Fruit fly (Drosophila melanogaster): ENCODE results near the gene bchs.
A peak's percentile ranks its signal among the peaks of the same experiment; 100 is the strongest.

bchs gene

DNA sequence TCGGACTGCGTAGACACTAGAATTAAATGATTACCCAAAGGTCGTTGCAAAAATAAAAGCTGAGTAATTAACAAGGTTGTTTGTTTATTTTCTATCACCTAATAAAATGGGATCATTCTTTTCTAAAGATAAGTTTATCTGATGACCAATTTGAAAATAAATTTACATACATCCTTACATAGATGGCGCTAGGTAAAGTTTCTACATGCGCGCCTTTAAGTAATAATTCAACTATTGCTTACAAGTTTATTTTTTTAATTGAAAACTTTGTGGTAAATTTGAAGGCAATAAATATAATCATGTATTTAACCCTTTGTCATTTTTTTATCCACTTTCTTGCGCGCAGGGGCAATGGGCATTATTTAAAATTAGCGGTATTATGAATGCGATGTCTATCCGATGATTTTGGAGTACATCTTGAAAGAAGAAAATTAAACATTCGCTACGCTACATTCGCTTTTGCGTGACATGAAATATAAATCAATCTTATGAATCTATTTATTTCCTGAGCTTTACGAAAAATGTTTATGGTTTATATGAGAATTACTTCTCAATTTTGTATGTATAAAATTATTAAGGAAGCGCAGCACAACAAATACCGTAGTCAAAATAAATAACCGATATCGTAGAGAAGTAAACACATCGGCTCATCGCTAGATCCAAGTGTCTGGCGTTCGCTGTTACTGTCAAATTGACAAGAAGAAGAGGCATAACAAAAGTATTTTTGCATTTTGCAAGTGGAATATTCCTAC is 42.0 kb downstream of the bchs start, which contains the start of gene CG9044 (continued):
- TF ChIP-seq CG12299 (tag; optimal IDR thresholded peaks at IDR 0.05) (peak; percentile 19), ssp (GFP tag; IDR thresholded peaks at IDR 0.05) (peak; percentile 42), abd-A (tag; optimal IDR thresholded peaks at IDR 0.05) (no peak), p53 (GFP tag; optimal IDR thresholded peaks at IDR 0.05) (no peak), CG1233 (GFP tag; optimal IDR thresholded peaks at IDR 0.05) (peak; percentile 39), ato (GFP tag; IDR thresholded peaks at IDR 0.05; ENCODE audit: partially characterized antibody) (peak; percentile 81), br (optimal IDR thresholded peaks at IDR 0.05) (no peak), Ada2b (GFP tag; IDR thresholded peaks at IDR 0.05) (peak; percentile 45; the same call in 1 of the 2 replicates), CG13287 (GFP tag; IDR thresholded peaks at IDR 0.05; ENCODE audit: partially characterized antibody) (peak; percentile 91), Jarid2 (GFP tag; optimal IDR thresholded peaks at IDR 0.05) (no peak), scrt (GFP tag; optimal IDR thresholded peaks at IDR 0.05) (no peak), Bteb2 (GFP tag; optimal IDR thresholded peaks at IDR 0.05) (peak; percentile 57), Hr39 (optimal IDR thresholded peaks at IDR 0.05) (no peak), CG13424 (tag; optimal IDR thresholded peaks at IDR 0.05) (peak; percentile 57), CG1024 (GFP tag; IDR thresholded peaks at IDR 0.05) (no peak), prd (optimal IDR thresholded peaks at IDR 0.05) (no peak), prd (GFP tag; IDR thresholded peaks at IDR 0.05) (peak; percentile 60), Elba2 (GFP tag; optimal IDR thresholded peaks at IDR 0.05) (peak; percentile 46), CG7786 (GFP tag; optimal IDR thresholded peaks at IDR 0.05) (peak; percentile 57), wek (GFP tag; optimal IDR thresholded peaks at IDR 0.05) (no peak), klu (GFP tag; IDR thresholded peaks at IDR 0.05) (peak; percentile 42; the same call in 1 of the 2 replicates), CG3281 (GFP tag; optimal IDR thresholded peaks at IDR 0.05) (no peak), BEAF-32 (GFP tag; optimal IDR thresholded peaks at IDR 0.05) (peak; percentile 97), HmgZ (tag; optimal IDR thresholded peaks at IDR 0.05) (peak; percentile 66), CG9609 (GFP tag; optimal IDR thresholded peaks at IDR 0.05) (peak; percentile 61), CG13775 (GFP tag; optimal IDR thresholded peaks at IDR 0.05) (peak; percentile 69), Ets97D (GFP tag; optimal IDR thresholded peaks at IDR 0.05) (peak; percentile 67), NC2α (GFP tag; optimal IDR thresholded peaks at IDR 0.05) (peak; percentile 48), CG12942 (GFP tag; optimal IDR thresholded peaks at IDR 0.05) (peak; percentile 36), CG8924 (tag; optimal IDR thresholded peaks at IDR 0.05) (peak; percentile 34), lola (GFP tag; optimal IDR thresholded peaks at IDR 0.05) (peak in 1 of 3 experiments; percentile 53), Dref (GFP tag; IDR thresholded peaks at IDR 0.05) (no peak; the same call in none of the 2 replicates), CG14860 (GFP tag; IDR thresholded peaks at IDR 0.05; ENCODE audit: partially characterized antibody) (peak; percentile 89), ATbp (GFP tag; optimal IDR thresholded peaks at IDR 0.05) (no peak), zf30C (GFP tag; optimal IDR thresholded peaks at IDR 0.05) (no peak), ci (GFP tag; IDR thresholded peaks at IDR 0.05) (0 out of 3 replicates have a peak, but pooled peaks have one; percentile 48), ems (GFP tag; optimal IDR thresholded peaks at IDR 0.05) (peak; percentile 30), repo (GFP tag; optimal IDR thresholded peaks at IDR 0.05) (peak; percentile 10), CG14441 (GFP tag; IDR thresholded peaks at IDR 0.05) (0 out of 2 replicates have a peak, but pooled peaks have one; percentile 24), Bgb (GFP tag; IDR thresholded peaks at IDR 0.05; ENCODE audit: partially characterized antibody) (peak; percentile 89), CG13894 (tag; optimal IDR thresholded peaks at IDR 0.05) (no peak), chinmo (GFP tag; IDR thresholded peaks at IDR 0.05; ENCODE audit: partially characterized antibody) (peak; percentile 81; the same call in 2 of the 4 replicates), hkb (optimal IDR thresholded peaks at IDR 0.05) (no peak), hkb (GFP tag; IDR thresholded peaks at IDR 0.05) (no peak), Stat92E (GFP tag; optimal IDR thresholded peaks at IDR 0.05) (peak in 1 of 3 experiments; percentile 41), CHES-1-like (GFP tag; optimal IDR thresholded peaks at IDR 0.05) (peak; percentile 76), CG16863 (GFP tag; optimal IDR thresholded peaks at IDR 0.05) (peak; percentile 19), CG15073 (GFP tag; optimal IDR thresholded peaks at IDR 0.05) (no peak), Bdp1 (GFP tag; optimal IDR thresholded peaks at IDR 0.05) (peak; percentile 21)
